Worm (Caenorhabditis elegans): ENCODE data around the gene K09A11.1.

K09A11.1 gene

ce11 chrX:13269586-13269985 is 7.3 kb downstream of the K09A11.1 start, which contains the start of gene cyp-14A2:
Gene cyp-14A2 (minus strand): TSS chrX:13269686.
- TF ChIP-seq dmd-6 (GFP tag; IDR thresholded peaks at IDR 0.05) (peak; percentile 42), cey-2 (tag; optimal IDR thresholded peaks at IDR 0.05; ENCODE audit: borderline replicate concordance, insufficient read depth) (no peak)

DNA sequence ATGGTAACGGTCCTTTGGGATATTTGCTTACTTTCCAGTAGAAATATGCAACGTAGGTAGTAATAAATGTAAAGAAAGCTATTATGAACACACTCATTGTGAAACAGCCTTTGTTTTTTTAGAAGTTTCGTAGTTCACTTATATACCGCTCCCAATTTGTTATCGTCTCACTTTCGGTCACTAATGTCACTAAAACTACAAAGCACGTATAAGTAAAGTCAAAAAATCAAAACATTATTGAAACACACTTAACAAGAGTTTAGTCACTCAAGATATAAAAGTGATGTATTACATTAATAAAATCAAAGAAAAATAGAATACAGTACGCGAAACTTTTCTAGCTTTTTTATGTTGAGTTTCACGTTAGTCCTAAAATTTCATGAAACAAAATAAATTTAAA is 11.8 kb downstream of the K09A11.1 start, which contains the start of gene cyp-14A3:
Gene cyp-14A3 (minus strand): TSS at position 101 of the 400 bp plus-strand sequence.
- TF ChIP-seq unc-39 (tag; optimal IDR thresholded peaks at IDR 0.05), result no peak
- TF ChIP-seq hlh-30 (tag; optimal IDR thresholded peaks at IDR 0.05; ENCODE audit: insufficient read depth), result no peak
- TF ChIP-seq ceh-32 (tag; optimal IDR thresholded peaks at IDR 0.05; ENCODE audit: poor library complexity), result no peak
- TF ChIP-seq nhr-76 (tag; optimal IDR thresholded peaks at IDR 0.05), result no peak
- no peak for TF ChIP-seq nhr-28 (tag; optimal IDR thresholded peaks at IDR 0.05)
- no peak for TF ChIP-seq madf-5 (GFP tag; IDR thresholded peaks at IDR 0.05)

DNA sequence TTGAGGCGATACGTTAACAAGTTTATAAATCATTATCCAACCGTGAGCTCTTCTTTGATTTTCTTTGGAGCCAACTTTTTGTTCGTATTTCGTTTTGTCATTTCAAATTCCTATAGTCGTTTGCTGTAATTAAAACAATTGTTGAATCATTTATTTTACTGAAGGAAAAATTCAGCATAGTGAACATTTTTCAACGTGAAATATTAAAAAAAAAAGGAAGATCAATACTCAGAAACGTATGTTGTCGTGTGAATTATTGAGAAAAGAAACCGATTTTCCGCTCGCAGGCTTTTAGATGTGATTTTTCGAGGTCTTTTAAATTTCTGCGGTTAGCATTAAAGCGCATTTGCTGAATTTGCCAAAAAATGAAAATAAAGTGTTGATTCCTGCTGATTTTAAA is 16.6 kb downstream of the K09A11.1 start, which contains the start of gene phf-33:
Gene phf-33 (minus strand): TSS at position 101 of the 400 bp plus-strand sequence.
- TF ChIP-seq nhr-28 (tag; optimal IDR thresholded peaks at IDR 0.05) (no peak), F44E2.7 (GFP tag; IDR thresholded peaks at IDR 0.05) (no peak), dmd-6 (GFP tag; IDR thresholded peaks at IDR 0.05) (no peak), snpc-1.2 (GFP tag; IDR thresholded peaks at IDR 0.05) (no peak), pha-4 (GFP tag; IDR thresholded peaks at IDR 0.05) (no peak), pha-4 (tag; optimal IDR thresholded peaks at IDR 0.05) (no peak), lin-1 (GFP tag; IDR thresholded peaks at IDR 0.05) (no peak), zfp-2 (tag; optimal IDR thresholded peaks at IDR 0.05) (no peak), zip-11 (GFP tag; IDR thresholded peaks at IDR 0.05) (no peak), snpc-4 (tag; optimal IDR thresholded peaks at IDR 0.05) (no peak), aly-2 (tag; optimal IDR thresholded peaks at IDR 0.05) (no peak), zfp-3 (GFP tag; conservative IDR thresholded peaks at IDR 0.05) (no peak), egl-43 (GFP tag; IDR thresholded peaks at IDR 0.05) (no peak), lsy-2 (tag; optimal IDR thresholded peaks at IDR 0.05) (no peak), lin-13 (GFP tag; optimal IDR thresholded peaks at IDR 0.05) (no peak), F10B5.3 (tag; optimal IDR thresholded peaks at IDR 0.05) (no peak), nhr-25 (tag; optimal IDR thresholded peaks at IDR 0.05; ENCODE audit: borderline replicate concordance, insufficient read depth) (no peak), daf-12 (tag; optimal IDR thresholded peaks at IDR 0.05) (no peak), lir-3 (tag; optimal IDR thresholded peaks at IDR 0.05) (no peak), lim-7 (GFP tag; IDR thresholded peaks at IDR 0.05) (no peak), mxl-3 (GFP tag; optimal IDR thresholded peaks at IDR 0.05) (no peak)

ce11 chrX:13283462-13283861 is 21.2 kb downstream of the K09A11.1 start:
- TF ChIP-seq dmd-8 (GFP tag; IDR thresholded peaks at IDR 0.05) (peak; percentile 87), madf-9 (GFP tag; conservative IDR thresholded peaks at IDR 0.05) (0 out of 2 replicates have a peak, but pooled peaks have one; percentile 44), unc-130 (GFP tag; optimal IDR thresholded peaks at IDR 0.05) (peak; percentile 19), fos-1 (tag; optimal IDR thresholded peaks at IDR 0.05) (no peak), tra-1 (GFP tag; IDR thresholded peaks at IDR 0.05) (peak; percentile 71), unc-62 (GFP tag; optimal IDR thresholded peaks at IDR 0.05 in 1 of 2) (no peak), unc-62 (tag; optimal IDR thresholded peaks at IDR 0.05) (no peak), arid-1 (GFP tag; conservative IDR thresholded peaks at IDR 0.05) (peak; percentile 70; the same call in 1 of the 2 replicates), nhr-48 (tag; optimal IDR thresholded peaks at IDR 0.05) (peak; percentile 33), zip-2 (tag; optimal IDR thresholded peaks at IDR 0.05) (peak; percentile 17), madf-5 (GFP tag; IDR thresholded peaks at IDR 0.05) (0 out of 4 replicates have a peak, but pooled peaks of 1 of the 2 experiments have one; percentile 55), aly-2 (tag; optimal IDR thresholded peaks at IDR 0.05) (no peak), nhr-111 (GFP tag; optimal IDR thresholded peaks at IDR 0.05) (peak; percentile 65), tag-97 (GFP tag; IDR thresholded peaks at IDR 0.05) (no peak), set-16 (GFP tag; IDR thresholded peaks at IDR 0.05) (no peak), duxl-1 (tag; optimal IDR thresholded peaks at IDR 0.05; ENCODE audit: poor library complexity) (peak; percentile 35), nhr-25 (tag; optimal IDR thresholded peaks at IDR 0.05; ENCODE audit: borderline replicate concordance, insufficient read depth) (no peak), ZK337.2 (GFP tag; IDR thresholded peaks at IDR 0.05) (peak; percentile 44; the same call in 1 of the 2 replicates), sdz-12 (GFP tag; optimal IDR thresholded peaks at IDR 0.05) (no peak), nhr-41 (GFP tag; IDR thresholded peaks at IDR 0.05) (peak; percentile 64; the same call in 1 of the 2 replicates), egl-43 (GFP tag; IDR thresholded peaks at IDR 0.05) (peak; percentile 85), zfp-3 (GFP tag; conservative IDR thresholded peaks at IDR 0.05) (0 out of 2 replicates have a peak, but pooled peaks have one; percentile 12), lin-1 (GFP tag; IDR thresholded peaks at IDR 0.05) (0 out of 2 replicates have a peak, but pooled peaks have one; percentile 46), dmd-6 (GFP tag; IDR thresholded peaks at IDR 0.05) (peak; percentile 23; the same call in 1 of the 2 replicates), nhr-77 (tag; optimal IDR thresholded peaks at IDR 0.05) (no peak)
